Fruit fly (Drosophila melanogaster) whole organism, wandering third instar larva: ENCODE data around the gene Dnaaf6.

Experiments used
- Abd-B ChIP-seq: fragments of >200 bp; optimal IDR thresholded peaks from 2 replicates; lab custom pipeline; 2017; ENCODE audit warnings: missing biosample characterization, missing genetic modification characterization
- CG32264 ChIP-seq: fragments of 200-800 bp; sonication (Bioruptor generic); optimal IDR thresholded peaks from 2 replicates; lab custom pipeline; 2016; ENCODE audit warnings: missing biosample characterization, missing genetic modification characterization
- CG9705 ChIP-seq: fragments of 200-800 bp; sonication (Bioruptor generic); optimal IDR thresholded peaks from 2 replicates; lab custom pipeline; 2018; ENCODE audit warnings: missing biosample characterization, mild to moderate bottlenecking, missing genetic modification characterization
- CrebA ChIP-seq: fragments of 200-800 bp; sonication (Bioruptor generic); optimal IDR thresholded peaks from 2 replicates; lab custom pipeline; 2016; ENCODE audit warnings: missing biosample characterization, mild to moderate bottlenecking, missing genetic modification characterization, borderline replicate concordance
- Dfd ChIP-seq: fragments of >200 bp; optimal IDR thresholded peaks from 2 replicates; lab custom pipeline; 2017; ENCODE audit warnings: missing biosample characterization, missing genetic modification characterization
- Dif ChIP-seq: fragments of 200-275, 200-300 bp; sonication (Bioruptor generic); optimal IDR thresholded peaks from 2 replicates; lab custom pipeline; 2018; ENCODE audit warnings: missing biosample characterization, missing genetic modification characterization; ENCODE audit not compliant: partially characterized antibody
- HLH106 ChIP-seq: fragments of 200-800 bp; optimal IDR thresholded peaks from 3 replicates; lab custom pipeline; 2019; ENCODE audit warnings: missing biosample characterization, mild to moderate bottlenecking, missing genetic modification characterization, moderate library complexity
- Hnf4 ChIP-seq: fragments of 200-800 bp; sonication (Bioruptor generic); optimal IDR thresholded peaks from 2 replicates; lab custom pipeline; 2016; ENCODE audit warnings: missing biosample characterization, mild to moderate bottlenecking, missing genetic modification characterization
- Hr78 ChIP-seq: fragments of >200 bp; optimal IDR thresholded peaks from 2 replicates; lab custom pipeline; 2017; ENCODE audit warnings: missing biosample characterization, missing genetic modification characterization
- Hr83 ChIP-seq: fragments of 200-300 bp; sonication (Bioruptor generic); optimal IDR thresholded peaks from 2 replicates; lab custom pipeline; 2016; ENCODE audit warnings: missing biosample characterization, mild to moderate bottlenecking, missing genetic modification characterization, moderate library complexity; ENCODE audit not compliant: poor library complexity, severe bottlenecking
- Jra ChIP-seq: sonication (Bioruptor generic); optimal IDR thresholded peaks from 2 replicates; lab custom pipeline; 2016; ENCODE audit warnings: missing biosample characterization, missing genetic modification characterization
- Mio ChIP-seq: sonication (Bioruptor generic); optimal IDR thresholded peaks from 2 replicates; lab custom pipeline; 2016; ENCODE audit warnings: missing biosample characterization, missing genetic modification characterization
- Myc ChIP-seq: fragments of >200 bp; optimal IDR thresholded peaks from 2 replicates; lab custom pipeline; 2017
- N ChIP-seq: fragments of >200 bp; optimal IDR thresholded peaks from 2 replicates; lab custom pipeline; 2018; ENCODE audit warnings: missing biosample characterization, missing external identifiers, missing genetic modification characterization
- OdsH ChIP-seq: fragments of 200-800 bp; sonication (Bioruptor generic); optimal IDR thresholded peaks from 2 replicates; lab custom pipeline; 2016; ENCODE audit warnings: missing biosample characterization, mild to moderate bottlenecking, missing genetic modification characterization
- Rel ChIP-seq, 2 experiments: fragments of 200-800 bp; sonication (Bioruptor generic) in 1 of 2; optimal IDR thresholded peaks; 2 replicates in 1 of 2; 3 replicates in 1 of 2; lab custom pipeline; 2016 to 2019; ENCODE audit warnings: mild to moderate bottlenecking in 2 of 2, missing biosample characterization in 2 of 2, missing genetic modification characterization in 2 of 2, moderate library complexity in 1 of 2
- Sp1 ChIP-seq: fragments of 200-800 bp; sonication (Bioruptor generic); optimal IDR thresholded peaks from 3 replicates; lab custom pipeline; 2019; ENCODE audit warnings: missing biosample characterization, mild to moderate bottlenecking, missing genetic modification characterization, moderate library complexity
- br ChIP-seq: fragments of 200-800 bp; sonication (Bioruptor generic); optimal IDR thresholded peaks from 2 replicates; lab custom pipeline; 2016; ENCODE audit warnings: missing biosample characterization, missing genetic modification characterization
- brk ChIP-seq: fragments of 200-800 bp; sonication (Bioruptor generic); optimal IDR thresholded peaks from 2 replicates; lab custom pipeline; 2016; ENCODE audit warnings: missing biosample characterization, mild to moderate bottlenecking, missing genetic modification characterization
- dl ChIP-seq, 2 experiments: fragments of 175-275, 200-275 bp in 1 of 2; fragments of 200-275 bp in 1 of 2; sonication (Bioruptor generic); optimal IDR thresholded peaks; lab custom pipeline; 2018; ENCODE audit warnings: mild to moderate bottlenecking in 2 of 2, missing biosample characterization in 2 of 2, missing genetic modification characterization in 2 of 2, moderate library complexity in 2 of 2; ENCODE audit not compliant: partially characterized antibody in 2 of 2, insufficient read depth in 1 of 2
- dmrt93B ChIP-seq: fragments of 200-800 bp; sonication (Bioruptor generic); optimal IDR thresholded peaks from 2 replicates; lab custom pipeline; 2018; ENCODE audit warnings: missing biosample characterization, mild to moderate bottlenecking, missing genetic modification characterization
- dsf ChIP-seq: sonication (Bioruptor generic); optimal IDR thresholded peaks from 2 replicates; lab custom pipeline; 2016; ENCODE audit warnings: missing biosample characterization, missing genetic modification characterization, borderline replicate concordance
- ey ChIP-seq: fragments of 200-800 bp; sonication (Bioruptor generic); optimal IDR thresholded peaks from 2 replicates; lab custom pipeline; 2016; ENCODE audit warnings: missing biosample characterization, missing genetic modification characterization
- foxo ChIP-seq, 2 experiments: fragments of 200-800 bp; sonication (Bioruptor generic); optimal IDR thresholded peaks; 2 replicates in 1 of 2; 3 replicates in 1 of 2; lab custom pipeline; 2016 to 2017; ENCODE audit warnings: missing biosample characterization in 2 of 2, missing genetic modification characterization in 2 of 2
- h ChIP-seq: fragments of 200-800 bp; sonication (Bioruptor generic); optimal IDR thresholded peaks from 3 replicates; lab custom pipeline; 2016; ENCODE audit warnings: missing biosample characterization, mild to moderate bottlenecking, missing genetic modification characterization
- lola ChIP-seq: fragments of >200 bp; optimal IDR thresholded peaks from 2 replicates; lab custom pipeline; 2017; ENCODE audit warnings: missing biosample characterization, missing genetic modification characterization
- pan ChIP-seq: fragments of >200 bp; optimal IDR thresholded peaks from 2 replicates; lab custom pipeline; 2017
- psq ChIP-seq: fragments of 200-800 bp; sonication (Bioruptor generic); optimal IDR thresholded peaks from 3 replicates; lab custom pipeline; 2017; ENCODE audit warnings: missing biosample characterization, mild to moderate bottlenecking, missing genetic modification characterization, moderate library complexity
- sage ChIP-seq: fragments of 200-800 bp; sonication (Bioruptor generic); optimal IDR thresholded peaks from 2 replicates; lab custom pipeline; 2016; ENCODE audit warnings: missing biosample characterization, mild to moderate bottlenecking, missing genetic modification characterization
- sv ChIP-seq: fragments of 200-800 bp; sonication (Bioruptor generic); optimal IDR thresholded peaks from 3 replicates; lab custom pipeline; 2016; ENCODE audit warnings: missing biosample characterization, missing genetic modification characterization
- tai ChIP-seq: sonication (Bioruptor generic); optimal IDR thresholded peaks from 2 replicates; lab custom pipeline; 2016; ENCODE audit warnings: missing biosample characterization, missing genetic modification characterization
- usp ChIP-seq: fragments of >200 bp; optimal IDR thresholded peaks from 2 replicates; lab custom pipeline; 2017; ENCODE audit warnings: missing biosample characterization, missing genetic modification characterization
- woc ChIP-seq: sonication (Bioruptor generic); optimal IDR thresholded peaks from 2 replicates; lab custom pipeline; 2016; ENCODE audit warnings: missing biosample characterization, mild to moderate bottlenecking, missing genetic modification characterization

Gene Dnaaf6

dm6 chr3L:14712799-14713198, 28.2 kb downstream of the Dnaaf6 start:
- TF ChIP-seq usp (GFP tag; lab: Kevin White, UChicago) (no peak), HLH106 (tag; lab: Kevin White, UChicago) (no peak), Dif (GFP tag; lab: Kevin White, UChicago) (no peak), h (no peak), lola (no peak), sage (no peak), Hr78 (GFP tag; lab: Kevin White, UChicago) (no peak), Hnf4 (GFP tag; lab: Kevin White, UChicago) (no peak), dsf (GFP tag; lab: Kevin White, UChicago) (no peak), dmrt93B (no peak), psq (GFP tag; lab: Kevin White, UChicago) (no peak)

DNA sequence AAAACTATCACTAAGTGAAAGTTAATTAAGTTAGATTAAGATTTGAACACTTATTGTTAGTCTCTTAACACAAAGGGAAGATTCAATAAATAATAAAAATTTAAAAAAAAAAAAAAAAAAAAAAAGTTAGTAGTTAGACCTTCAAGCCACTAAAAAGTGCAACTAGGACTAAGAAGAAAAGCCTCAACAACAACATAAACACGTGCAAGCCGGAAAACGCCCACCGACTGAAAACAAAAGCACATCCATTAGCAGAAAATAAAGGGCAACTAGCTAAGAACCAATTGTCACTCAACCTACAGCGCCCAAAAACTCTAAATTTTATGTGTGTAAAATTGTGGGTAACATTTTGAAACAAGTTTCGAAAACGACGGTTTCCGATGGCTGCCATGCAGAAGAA, 43.9 kb downstream of the Dnaaf6 start, which contains the start of gene CG13473:
CG13473 (plus strand) TSS at position 301 of the 400 bp plus-strand sequence.
- TF ChIP-seq usp (GFP tag; lab: Kevin White, UChicago) (no peak), brk (no peak), woc (GFP tag; lab: Kevin White, UChicago) (no peak), pan (lab: Kevin White, UChicago) (no peak), tai (GFP tag; lab: Kevin White, UChicago) (no peak), Sp1 (GFP tag; lab: Kevin White, UChicago) (no peak), sv (no peak), dmrt93B (no peak), ey (GFP tag; lab: Kevin White, UChicago) (no peak), CG32264 (GFP tag; lab: Kevin White, UChicago) (no peak), Myc (lab: Kevin White, UChicago) (no peak), psq (GFP tag; lab: Kevin White, UChicago) (no peak), dsf (GFP tag; lab: Kevin White, UChicago) (no peak), CrebA (GFP tag; lab: Kevin White, UChicago) (no peak), HLH106 (tag; lab: Kevin White, UChicago) (no peak), Dfd (GFP tag; lab: Kevin White, UChicago) (no peak), dl (GFP tag; optimal IDR thresholded peaks at IDR 0.05; lab: Kevin White, UChicago; ENCODE audit: insufficient read depth in 1 of 2, partially characterized antibody in 2 of 2) (no peak), Abd-B (GFP tag; lab: Kevin White, UChicago) (no peak), Jra (no peak), Hr83 (GFP tag; lab: Kevin White, UChicago) (no peak)

- TF ChIP-seq dsf (GFP tag; lab: Kevin White, UChicago) (no peak), Dif (GFP tag; lab: Kevin White, UChicago) (no peak), Rel (GFP tag; optimal IDR thresholded peaks at IDR 0.05; lab: Kevin White, UChicago) (no peak), Rel (tag; optimal IDR thresholded peaks at IDR 0.05; lab: Kevin White, UChicago) (no peak), Hnf4 (GFP tag; lab: Kevin White, UChicago) (no peak), Mio (GFP tag; lab: Kevin White, UChicago) (no peak)
Measured at dm6 chr3L:14731790-14732189, 47.2 kb downstream of the Dnaaf6 start.

DNA sequence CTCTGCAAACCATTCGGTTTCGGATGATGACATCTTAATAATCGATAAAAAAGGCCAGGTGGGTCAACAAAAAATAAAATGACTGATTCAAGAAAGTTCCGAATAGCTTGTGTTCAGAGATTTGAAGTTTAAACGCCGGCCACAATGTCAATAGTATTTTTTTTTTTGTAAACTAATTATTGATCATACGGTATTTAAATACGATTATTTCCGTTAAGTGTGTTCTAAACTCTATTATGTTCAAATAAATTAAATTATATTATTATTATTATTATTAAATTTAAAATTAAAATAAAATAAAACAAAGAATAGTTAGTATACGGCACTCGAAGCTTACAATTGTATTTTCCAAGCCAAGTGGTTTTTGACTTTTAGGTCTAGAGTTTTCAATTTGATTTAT, 48.8 kb downstream of the Dnaaf6 start, which contains the start of gene CG13471:
CG13471 (minus strand) TSS at position 101 of the 400 bp plus-strand sequence.
- no peak for TF ChIP-seq dsf (GFP tag; lab: Kevin White, UChicago)
- TF ChIP-seq sage = no peak
- TF ChIP-seq Hnf4 (GFP tag; lab: Kevin White, UChicago) = no peak
- TF ChIP-seq HLH106 (tag; lab: Kevin White, UChicago) = no peak
- no peak for TF ChIP-seq N
- TF ChIP-seq h = no peak
- TF ChIP-seq sv = no peak
- no peak for TF ChIP-seq usp (GFP tag; lab: Kevin White, UChicago)
- no peak for TF ChIP-seq Mio (GFP tag; lab: Kevin White, UChicago)
- no peak for TF ChIP-seq OdsH
- no peak for TF ChIP-seq CG9705 (GFP tag; lab: Kevin White, UChicago)
- TF ChIP-seq Hr78 (GFP tag; lab: Kevin White, UChicago) = no peak
- no peak for TF ChIP-seq tai (GFP tag; lab: Kevin White, UChicago)
- no peak for TF ChIP-seq br (GFP tag; lab: Kevin White, UChicago)
- no peak for TF ChIP-seq foxo (GFP tag; optimal IDR thresholded peaks at IDR 0.05; lab: Kevin White, UChicago)
- no peak for TF ChIP-seq CrebA (GFP tag; lab: Kevin White, UChicago)
- no peak for TF ChIP-seq Myc (lab: Kevin White, UChicago)
